Fruit fly (Drosophila melanogaster): ENCODE data around the gene CG13287.

The CG13287 gene

DNA sequence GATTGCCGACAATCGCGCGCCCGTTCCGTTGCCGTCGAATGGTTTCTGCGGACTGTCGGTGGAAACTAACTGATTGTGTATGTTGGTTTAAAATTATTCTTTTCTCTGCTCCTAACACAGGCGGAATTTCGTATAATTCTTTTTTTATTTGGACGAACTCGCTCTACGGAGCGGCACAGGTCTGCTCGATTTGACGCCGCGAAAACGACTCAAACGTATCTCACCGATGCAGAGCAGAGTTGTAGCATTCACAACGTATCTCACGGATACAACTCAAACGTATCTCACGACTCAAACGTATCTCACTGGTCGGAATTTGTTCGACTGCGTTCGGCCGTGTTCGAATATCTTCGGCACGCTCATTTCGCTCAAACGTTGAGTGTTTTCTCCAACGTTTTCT, 36.6 kb upstream of the CG13287 start, which contains the start of gene vn (continued):
- TF ChIP-seq HLH4C (GFP tag; IDR thresholded peaks at IDR 0.05; ENCODE audit: partially characterized antibody) (peak; percentile 52; the same call in 1 of the 3 replicates), CG1832 (GFP tag; optimal IDR thresholded peaks at IDR 0.05) (no peak), CG17829 (tag; optimal IDR thresholded peaks at IDR 0.05) (peak; percentile 26), CG31441 (GFP tag; IDR thresholded peaks at IDR 0.05) (no peak), H2.0 (GFP tag; IDR thresholded peaks at IDR 0.05) (no peak), Dfd (GFP tag; optimal IDR thresholded peaks at IDR 0.05) (no peak), CoRest (tag; optimal IDR thresholded peaks at IDR 0.05) (no peak), Atf-2 (GFP tag; optimal IDR thresholded peaks at IDR 0.05) (no peak), abd-A (tag; optimal IDR thresholded peaks at IDR 0.05) (no peak), Asciz (GFP tag; optimal IDR thresholded peaks at IDR 0.05) (no peak), Hr39 (optimal IDR thresholded peaks at IDR 0.05) (no peak), Fer3 (tag; optimal IDR thresholded peaks at IDR 0.05) (no peak), usp (GFP tag; optimal IDR thresholded peaks at IDR 0.05) (no peak), kni (GFP tag; optimal IDR thresholded peaks at IDR 0.05) (peak; percentile 41), CG1529 (GFP tag; optimal IDR thresholded peaks at IDR 0.05) (no peak), Spps (tag; optimal IDR thresholded peaks at IDR 0.05) (no peak), tap (tag; optimal IDR thresholded peaks at IDR 0.05) (no peak), pum (GFP tag; optimal IDR thresholded peaks at IDR 0.05) (no peak), CG6854 (GFP tag; optimal IDR thresholded peaks at IDR 0.05) (no peak)

DNA sequence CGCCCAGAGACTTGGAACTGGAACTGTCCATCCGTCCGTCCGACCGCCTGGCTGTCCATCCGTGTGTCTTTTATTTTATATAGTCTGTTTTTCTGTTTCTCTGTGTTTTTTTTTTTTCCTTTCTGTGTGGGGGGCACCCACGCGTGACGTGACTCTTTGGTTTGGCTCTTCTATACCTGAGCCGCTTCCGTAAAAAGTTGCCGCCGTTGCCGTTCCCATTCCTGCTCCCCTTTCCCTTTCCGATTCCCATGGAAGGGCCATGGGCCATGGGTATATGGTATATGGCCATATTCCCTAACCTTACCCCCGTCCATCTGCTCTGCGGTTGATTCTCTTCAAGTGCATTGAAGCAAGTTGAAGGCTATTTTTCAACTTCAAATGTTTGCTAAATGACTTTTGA, 33.2 kb upstream of the CG13287 start:
- TF ChIP-seq CG15601 (tag; optimal IDR thresholded peaks at IDR 0.05): peak; percentile 25
- peak; percentile 25 for TF ChIP-seq kni (GFP tag; optimal IDR thresholded peaks at IDR 0.05)
- TF ChIP-seq sens (GFP tag): peak; percentile 65
- TF ChIP-seq lmd (GFP tag; IDR thresholded peaks at IDR 0.05): 0 out of 2 replicates have a peak, but pooled peaks have one; percentile 8
- TF ChIP-seq sr (GFP tag; IDR thresholded peaks at IDR 0.05): peak; percentile 28; the same call in 1 of the 3 replicates
- TF ChIP-seq z (GFP tag; IDR thresholded peaks at IDR 0.05): peak; percentile 55; the same call in 1 of the 3 replicates
- TF ChIP-seq lola (GFP tag; optimal IDR thresholded peaks at IDR 0.05): no peak
- peak; percentile 4 for TF ChIP-seq sqz (GFP tag; optimal IDR thresholded peaks at IDR 0.05)
- peak; percentile 16 for TF ChIP-seq pros (GFP tag; optimal IDR thresholded peaks at IDR 0.05)
- TF ChIP-seq corto (GFP tag; optimal IDR thresholded peaks at IDR 0.05): no peak
- TF ChIP-seq Blimp-1 (GFP tag; optimal IDR thresholded peaks at IDR 0.05): peak; percentile 13
- no peak for TF ChIP-seq Neu2 (GFP tag; optimal IDR thresholded peaks at IDR 0.05; ENCODE audit: borderline replicate concordance)

DNA sequence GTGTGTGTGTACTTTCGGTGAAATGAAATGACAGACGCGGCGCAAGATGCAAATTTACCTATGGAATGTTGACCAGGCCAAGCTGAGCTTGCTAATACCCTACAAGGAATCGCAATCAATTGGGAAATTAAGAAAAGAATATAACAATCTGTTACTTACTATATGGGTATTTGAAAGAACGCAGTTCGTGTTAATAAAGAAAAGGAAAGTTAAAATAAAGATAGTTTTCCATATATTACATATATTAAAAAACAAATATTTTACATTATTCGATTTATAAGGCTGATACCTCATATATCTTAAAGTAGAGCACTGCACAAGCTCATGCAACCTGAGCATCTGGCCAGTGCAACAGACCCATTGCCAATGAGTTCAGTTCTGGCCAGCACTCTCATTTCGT, 30.5 kb upstream of the CG13287 start:
- TF ChIP-seq corto (GFP tag; optimal IDR thresholded peaks at IDR 0.05): peak; percentile 6
- TF ChIP-seq CG16815 (GFP tag; optimal IDR thresholded peaks at IDR 0.05): no peak
- no peak for TF ChIP-seq slp2 (GFP tag; optimal IDR thresholded peaks at IDR 0.05)

DNA sequence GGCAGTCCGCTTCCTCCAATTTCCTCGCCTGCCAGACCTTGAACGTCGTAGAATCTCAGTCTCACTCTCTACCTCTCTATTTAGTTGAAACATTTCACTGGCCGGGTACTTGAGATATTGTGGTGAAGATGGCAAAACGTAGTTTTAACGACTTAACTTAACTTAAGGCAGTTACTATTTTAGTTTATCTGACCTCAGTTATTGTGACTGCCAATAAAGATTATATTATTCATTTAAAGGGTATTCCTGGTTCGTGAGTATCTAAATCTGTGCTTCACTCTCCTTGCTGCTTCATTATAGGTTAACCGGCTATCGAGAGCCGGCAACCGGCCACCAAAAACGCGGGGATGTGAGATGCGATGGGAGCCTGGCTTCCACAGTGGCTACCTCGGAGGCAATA, 27.0 kb upstream of the CG13287 start:
- no peak for TF ChIP-seq CG8281 (tag; optimal IDR thresholded peaks at IDR 0.05)
- no peak for TF ChIP-seq CG17912 (GFP tag; optimal IDR thresholded peaks at IDR 0.05)
- no peak for TF ChIP-seq Hand (GFP tag; optimal IDR thresholded peaks at IDR 0.05)
- TF ChIP-seq CG7556 (GFP tag; optimal IDR thresholded peaks at IDR 0.05): no peak
- no peak for TF ChIP-seq MTF-1 (GFP tag; optimal IDR thresholded peaks at IDR 0.05; ENCODE audit: borderline replicate concordance)
- TF ChIP-seq D19A (tag; optimal IDR thresholded peaks at IDR 0.05): peak; percentile 17
- TF ChIP-seq CG3407 (GFP tag; optimal IDR thresholded peaks at IDR 0.05): no peak
- no peak for TF ChIP-seq oc (tag; optimal IDR thresholded peaks at IDR 0.05)
- no peak for TF ChIP-seq CG14441 (GFP tag; IDR thresholded peaks at IDR 0.05)
- TF ChIP-seq CG2202 (tag; optimal IDR thresholded peaks at IDR 0.05): no peak
- peak; percentile 64 for TF ChIP-seq Ets65A (GFP tag)
- no peak for TF ChIP-seq Hr78 (GFP tag; optimal IDR thresholded peaks at IDR 0.05)
- no peak for TF ChIP-seq CG18619 (GFP tag; optimal IDR thresholded peaks at IDR 0.05)
- no peak for TF ChIP-seq br (optimal IDR thresholded peaks at IDR 0.05)
- no peak for TF ChIP-seq CG30431 (GFP tag; optimal IDR thresholded peaks at IDR 0.05)
- TF ChIP-seq dysf (GFP tag; IDR thresholded peaks at IDR 0.05): no peak
- TF ChIP-seq Xrp1 (GFP tag; IDR thresholded peaks at IDR 0.05): 0 out of 2 replicates have a peak, but pooled peaks have one; percentile 9

All from whole organism, embryonic.